Worm (Caenorhabditis elegans): ENCODE results near the gene trpp-11.

trpp-11 gene

ce11 chrIII:843999-844398 is 49.1 kb downstream of the trpp-11 start (continued):
- peak; percentile 49 for TF ChIP-seq snu-23 (GFP tag; optimal IDR thresholded peaks at IDR 0.05)
- TF ChIP-seq pag-3 (tag; optimal IDR thresholded peaks at IDR 0.05; ENCODE audit: borderline replicate concordance, insufficient read depth): no peak
- TF ChIP-seq ceh-90 (tag; optimal IDR thresholded peaks at IDR 0.05): no peak
- TF ChIP-seq nhr-77 (tag; optimal IDR thresholded peaks at IDR 0.05): no peak
- no peak for TF ChIP-seq mef-2 (tag; optimal IDR thresholded peaks at IDR 0.05)
- no peak for TF ChIP-seq unc-86 (tag; optimal IDR thresholded peaks at IDR 0.05)
- TF ChIP-seq irx-1 (tag; optimal IDR thresholded peaks at IDR 0.05): no peak
- peak in 1 of 3 experiments; percentile 59 for TF ChIP-seq ceh-82 (tag; optimal IDR thresholded peaks at IDR 0.05)
- TF ChIP-seq fkh-10 (GFP tag; optimal IDR thresholded peaks at IDR 0.05): no peak
- no peak for TF ChIP-seq Y116A8C.19 (tag; optimal IDR thresholded peaks at IDR 0.05; ENCODE audit: borderline replicate concordance)
- TF ChIP-seq tbx-2 (tag; optimal IDR thresholded peaks at IDR 0.05): no peak
- TF ChIP-seq nhr-28 (tag; optimal IDR thresholded peaks at IDR 0.05): no peak
- no peak for TF ChIP-seq pqm-1 (tag; optimal IDR thresholded peaks at IDR 0.05)
- TF ChIP-seq fkh-4 (tag; optimal IDR thresholded peaks at IDR 0.05; ENCODE audit: borderline replicate concordance): no peak
- peak; percentile 91 for TF ChIP-seq lin-14 (GFP tag; optimal IDR thresholded peaks at IDR 0.05)
- no peak for TF ChIP-seq ceh-63 (GFP tag; optimal IDR thresholded peaks at IDR 0.05)
- no peak for TF ChIP-seq blmp-1 (tag; optimal IDR thresholded peaks at IDR 0.05)
- TF ChIP-seq fkh-8 (tag; optimal IDR thresholded peaks at IDR 0.05): no peak
- TF ChIP-seq nhr-71 (tag; optimal IDR thresholded peaks at IDR 0.05): peak; percentile 44
- TF ChIP-seq nhr-47 (tag; optimal IDR thresholded peaks at IDR 0.05): no peak
- no peak for TF ChIP-seq hpl-2 (GFP tag; optimal IDR thresholded peaks at IDR 0.05)
- TF ChIP-seq nhr-11 (tag; optimal IDR thresholded peaks at IDR 0.05): no peak
- TF ChIP-seq ztf-4 (tag; optimal IDR thresholded peaks at IDR 0.05): no peak
- no peak for TF ChIP-seq hlh-17 (GFP tag; optimal IDR thresholded peaks at IDR 0.05; ENCODE audit: borderline replicate concordance)
- TF ChIP-seq nhr-237 (tag; optimal IDR thresholded peaks at IDR 0.05): no peak
- no peak for TF ChIP-seq ces-1 (GFP tag; optimal IDR thresholded peaks at IDR 0.05)
- no peak for TF ChIP-seq C16A3.4 (tag; optimal IDR thresholded peaks at IDR 0.05)
- TF ChIP-seq mab-9 (GFP tag; IDR thresholded peaks at IDR 0.05): no peak
- TF ChIP-seq egl-27 (tag; optimal IDR thresholded peaks at IDR 0.05): no peak
- peak; percentile 8 for TF ChIP-seq skn-1 (tag; optimal IDR thresholded peaks at IDR 0.05)
- no peak for TF ChIP-seq grh-1 (GFP tag; IDR thresholded peaks at IDR 0.05)
- TF ChIP-seq ama-1 (optimal IDR thresholded peaks at IDR 0.05): no peak
- no peak for TF ChIP-seq pax-3 (tag; optimal IDR thresholded peaks at IDR 0.05)
- TF ChIP-seq aly-2 (tag; optimal IDR thresholded peaks at IDR 0.05): no peak
- TF ChIP-seq xbp-1 (tag; optimal IDR thresholded peaks at IDR 0.05): no peak
- TF ChIP-seq ztf-11 (tag; optimal IDR thresholded peaks at IDR 0.05): no peak
- no peak for TF ChIP-seq sox-4 (tag; optimal IDR thresholded peaks at IDR 0.05)
- TF ChIP-seq C34B4.2 (tag; optimal IDR thresholded peaks at IDR 0.05): no peak
- no peak for TF ChIP-seq nhr-12 (tag; optimal IDR thresholded peaks at IDR 0.05)
- no peak for TF ChIP-seq zip-4 (GFP tag; optimal IDR thresholded peaks at IDR 0.05)
- no peak for TF ChIP-seq dsc-1 (tag; optimal IDR thresholded peaks at IDR 0.05)
- no peak for TF ChIP-seq unc-98 (GFP tag; IDR thresholded peaks at IDR 0.05)
- TF ChIP-seq unc-62 (GFP tag; optimal IDR thresholded peaks at IDR 0.05): no peak

ce11 chrIII:844577-844976 is 49.6 kb downstream of the trpp-11 start:
- TF ChIP-seq pqm-1 (tag; optimal IDR thresholded peaks at IDR 0.05): no peak
- no peak for TF ChIP-seq lin-39 (tag; optimal IDR thresholded peaks at IDR 0.05)
- TF ChIP-seq efl-1 (optimal IDR thresholded peaks at IDR 0.05): no peak
- peak in 1 of 2 experiments; percentile 92 for TF ChIP-seq efl-1 (GFP tag; optimal IDR thresholded peaks at IDR 0.05 in 1 of 2)
- no peak for TF ChIP-seq mep-1 (tag; optimal IDR thresholded peaks at IDR 0.05)
- no peak for TF ChIP-seq aly-2 (tag; optimal IDR thresholded peaks at IDR 0.05)
- no peak for TF ChIP-seq pag-3 (tag; optimal IDR thresholded peaks at IDR 0.05; ENCODE audit: borderline replicate concordance, insufficient read depth)
- peak in 1 of 2 experiments; percentile 4 for TF ChIP-seq lsy-2 (tag; optimal IDR thresholded peaks at IDR 0.05)
- TF ChIP-seq tbx-2 (tag; optimal IDR thresholded peaks at IDR 0.05): no peak
- no peak for TF ChIP-seq dpl-1 (GFP tag; optimal IDR thresholded peaks at IDR 0.05)
- TF ChIP-seq zag-1 (tag; optimal IDR thresholded peaks at IDR 0.05): no peak
- TF ChIP-seq nhr-90 (tag; optimal IDR thresholded peaks at IDR 0.05; ENCODE audit: poor library complexity): no peak
- no peak for TF ChIP-seq unc-98 (GFP tag; IDR thresholded peaks at IDR 0.05)
- TF ChIP-seq irx-1 (tag; optimal IDR thresholded peaks at IDR 0.05): no peak
- no peak for TF ChIP-seq nhr-47 (tag; optimal IDR thresholded peaks at IDR 0.05)
- no peak for TF ChIP-seq skn-1 (tag; optimal IDR thresholded peaks at IDR 0.05)
- TF ChIP-seq blmp-1 (tag; optimal IDR thresholded peaks at IDR 0.05): no peak
- TF ChIP-seq nhr-76 (tag; optimal IDR thresholded peaks at IDR 0.05): no peak
- no peak for TF ChIP-seq fos-1 (tag; optimal IDR thresholded peaks at IDR 0.05)
- no peak for TF ChIP-seq nhr-71 (tag; optimal IDR thresholded peaks at IDR 0.05)
- TF ChIP-seq rnt-1 (tag; optimal IDR thresholded peaks at IDR 0.05): peak; percentile 39
- no peak for TF ChIP-seq F16B12.6 (tag; optimal IDR thresholded peaks at IDR 0.05)

Measured in whole organism, L1 larva.